Fruit fly (Drosophila melanogaster): ENCODE results near the gene CG2681.

- TF ChIP-seq CG7101 (tag; optimal IDR thresholded peaks at IDR 0.05) (peak; percentile 97), Clk (GFP tag; optimal IDR thresholded peaks at IDR 0.05) (peak; percentile 77), kay (GFP tag; ENCODE audit: borderline replicate concordance) (peak; percentile 90), CG5204 (GFP tag; optimal IDR thresholded peaks at IDR 0.05) (peak; percentile 75), CG7045 (GFP tag; optimal IDR thresholded peaks at IDR 0.05) (peak; percentile 90), Mnt (GFP tag; optimal IDR thresholded peaks at IDR 0.05) (peak; percentile 85), cnc (optimal IDR thresholded peaks at IDR 0.05) (no peak), cic (GFP tag; optimal IDR thresholded peaks at IDR 0.05) (peak; percentile 81), CG33017 (tag; optimal IDR thresholded peaks at IDR 0.05) (peak; percentile 95)
Observed at dm6 chrX:2744042-2744441, 35.6 kb downstream of the CG2681 start, which contains the start of gene Syx4.
